Worm (Caenorhabditis elegans) whole organism, midembryonic: ENCODE data around the gene C18D11.6.
"Not testable (repeated sequence)": the region's sequence is repeated elsewhere in the genome, so short reads cannot be mapped to it uniquely, and the experiment has no call there.

Source experiments
- T22C8.4 ChIP-seq: fragments of 200-800 bp; sonication (Bioruptor generic); IDR thresholded peaks from 2 replicates; pipeline ENCODE4 v1.3.6; 2022; ENCODE audit warnings: missing genetic modification characterization, missing compliant biosample characterization
- cog-1 ChIP-seq: sonication (generic microtip); optimal IDR thresholded peaks from 2 replicates; lab custom pipeline; 2016; ENCODE audit warnings: missing genetic modification characterization, missing compliant biosample characterization
- flt-1 ChIP-seq: fragments of 200-800 bp; sonication (Bioruptor generic); IDR thresholded peaks from 2 replicates; pipeline ENCODE4 v1.3.6; 2022; ENCODE audit warnings: missing genetic modification characterization, missing compliant biosample characterization
- klf-2 ChIP-seq: fragments of 200-800 bp; sonication (Bioruptor generic); conservative IDR thresholded peaks from 2 replicates; pipeline ENCODE4 v1.3.6; 2022; ENCODE audit warnings: missing genetic modification reagents, missing genetic modification characterization, missing compliant biosample characterization
- med-1 ChIP-seq: sonication (generic microtip); optimal IDR thresholded peaks from 2 replicates; lab custom pipeline; 2017; ENCODE audit warnings: missing genetic modification characterization, mild to moderate bottlenecking, missing compliant biosample characterization, antibody characterized with exemption, missing genetic modification reagents; ENCODE audit not compliant: insufficient read depth
- ref-1 ChIP-seq: fragments of 200-800 bp; sonication (Bioruptor generic); conservative IDR thresholded peaks from 2 replicates; pipeline ENCODE4 v1.3.6; 2022; ENCODE audit warnings: missing genetic modification reagents, missing genetic modification characterization, missing compliant biosample characterization
- tab-1 ChIP-seq: fragments of 200-800 bp; sonication (Bioruptor generic); IDR thresholded peaks from 2 replicates; pipeline ENCODE4 v1.3.6; 2022; ENCODE audit warnings: missing genetic modification characterization, missing compliant biosample characterization
- ztf-23 ChIP-seq: fragments of 200-800 bp; sonication (Bioruptor generic); IDR thresholded peaks from 2 replicates; pipeline ENCODE4 v1.3.6; 2022; ENCODE audit warnings: missing genetic modification reagents, missing genetic modification characterization, missing compliant biosample characterization
- ztf-29 ChIP-seq: fragments of 200-800 bp; sonication (Bioruptor generic); IDR thresholded peaks from 2 replicates; pipeline ENCODE4 v1.3.6; 2022; ENCODE audit warnings: missing genetic modification reagents, missing genetic modification characterization, missing compliant biosample characterization

C18D11.6 gene

DNA sequence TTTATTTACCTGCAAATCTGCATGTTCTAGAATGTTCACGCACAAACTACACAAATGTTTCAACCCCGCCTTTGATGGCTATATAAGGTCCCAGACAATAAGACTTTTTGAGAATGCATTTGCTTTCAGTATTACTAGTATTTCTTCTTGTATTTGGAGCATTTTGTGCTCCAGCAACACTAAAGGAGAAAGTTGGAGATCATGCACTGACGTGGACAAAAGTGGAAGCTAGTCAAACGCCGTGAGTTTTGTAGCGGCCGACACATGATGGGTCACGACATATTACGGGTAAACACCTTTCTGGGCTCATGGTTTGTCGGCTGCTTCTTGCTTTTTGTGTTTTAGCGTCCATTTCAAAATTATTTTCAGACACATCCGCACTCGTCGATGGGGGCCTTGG, at the start of gene C18D11.6:
C18D11.6 (plus strand) TSS at position 110 of the 400 bp plus-strand sequence.
- no peak for TF ChIP-seq klf-2 (GFP tag; lab: Robert Waterston, UW)
- TF ChIP-seq flt-1 (GFP tag; lab: Robert Waterston, UW) = no peak
- TF ChIP-seq ztf-23 = no peak
- no peak for TF ChIP-seq ztf-29 (GFP tag; lab: Robert Waterston, UW)
- no peak for TF ChIP-seq med-1 (GFP tag; lab: Kevin White, UChicago)
- TF ChIP-seq tab-1 = no peak
- TF ChIP-seq ref-1 (GFP tag; lab: Robert Waterston, UW) = no peak
- TF ChIP-seq cog-1 (tag; lab: Kevin White, UChicago) = no peak
- TF ChIP-seq T22C8.4 = no peak

DNA sequence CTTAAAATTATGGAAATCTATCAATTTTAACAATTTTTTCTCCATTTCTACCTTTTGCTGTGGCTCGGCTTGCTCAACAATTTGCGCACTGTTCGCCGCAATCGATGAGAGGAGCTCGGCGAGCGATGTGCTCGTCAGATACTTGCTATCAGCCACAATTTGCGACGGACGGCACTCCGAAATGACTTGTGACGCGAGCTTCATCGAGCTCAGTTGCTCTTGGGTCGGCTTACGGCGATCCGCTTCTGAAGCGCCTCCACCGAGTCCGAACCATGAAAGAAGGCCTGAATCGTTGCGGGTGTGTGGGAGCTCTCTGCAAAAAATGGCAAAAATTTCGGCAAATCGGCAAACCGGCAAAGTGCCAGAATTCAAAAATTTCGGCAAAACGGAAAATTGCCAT, 49.7 kb upstream of the C18D11.6 start:
- TF ChIP-seq ref-1 (GFP tag; lab: Robert Waterston, UW) = no peak
- no peak for TF ChIP-seq med-1 (GFP tag; lab: Kevin White, UChicago)
- TF ChIP-seq klf-2 (GFP tag; lab: Robert Waterston, UW) = no peak
- no peak for TF ChIP-seq ztf-29 (GFP tag; lab: Robert Waterston, UW)
- TF ChIP-seq tab-1 = no peak
- no peak for TF ChIP-seq flt-1 (GFP tag; lab: Robert Waterston, UW)
- TF ChIP-seq ztf-23 = no peak
- no peak for TF ChIP-seq cog-1 (tag; lab: Kevin White, UChicago)
- no peak for TF ChIP-seq T22C8.4

DNA sequence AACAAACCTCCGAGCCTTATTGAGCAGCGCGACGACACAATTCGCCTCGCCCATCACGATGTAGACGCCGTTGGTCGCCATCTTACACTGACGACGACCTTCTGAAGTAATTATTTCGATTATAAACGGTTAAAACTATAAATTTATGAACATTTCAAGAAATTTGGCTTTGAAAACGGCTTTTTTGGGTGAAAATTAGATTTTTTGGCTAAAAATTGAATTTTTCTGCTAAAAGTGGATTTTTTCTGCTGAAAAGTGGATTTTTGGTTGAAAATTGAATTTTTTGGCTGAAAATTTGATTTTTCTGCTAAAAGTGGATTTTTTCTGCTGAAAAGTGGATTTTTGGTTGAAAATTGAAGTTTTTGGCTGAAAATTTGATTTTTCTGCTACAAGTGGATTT, 36.8 kb upstream of the C18D11.6 start, which contains the start of gene gbf-1:
gbf-1 (minus strand) TSS at position 101 of the 400 bp plus-strand sequence.
- TF ChIP-seq ztf-29 (GFP tag; lab: Robert Waterston, UW); med-1 (GFP tag; lab: Kevin White, UChicago); cog-1 (tag; lab: Kevin White, UChicago): not testable (repeated sequence)

DNA sequence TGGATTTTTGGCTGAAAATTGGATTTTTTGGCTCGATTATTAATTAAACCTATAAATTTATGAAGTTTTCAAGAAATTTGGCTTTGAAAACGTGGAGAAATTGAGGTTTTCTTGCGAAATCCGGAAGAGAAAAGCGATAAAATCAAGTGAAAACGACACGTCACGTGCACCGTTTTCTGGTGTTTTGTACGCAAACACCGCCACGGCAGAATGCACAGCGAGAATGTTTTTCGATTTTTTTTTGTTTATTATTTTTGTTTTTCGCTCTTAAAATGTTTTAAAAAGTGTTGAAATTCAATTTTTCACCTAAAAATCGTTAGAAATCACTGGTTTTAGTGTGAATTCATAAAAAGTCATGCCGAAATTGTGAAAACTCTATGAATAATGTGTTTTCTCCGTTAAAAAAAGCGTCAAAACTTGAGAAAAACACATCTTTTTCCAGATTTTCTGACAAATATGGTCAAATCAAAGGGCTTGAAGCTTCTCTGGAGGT, 35.8 kb upstream of the C18D11.6 start, which contains the start of gene immp-1:
immp-1 (plus strand) TSS at position 443 of the 493 bp plus-strand sequence.
- TF ChIP-seq tab-1 (no peak), klf-2 (GFP tag; lab: Robert Waterston, UW) (no peak), flt-1 (GFP tag; lab: Robert Waterston, UW) (no peak; the same call in 1 of the 2 replicates), med-1 (GFP tag; lab: Kevin White, UChicago) (no peak), cog-1 (tag; lab: Kevin White, UChicago) (no peak)

DNA sequence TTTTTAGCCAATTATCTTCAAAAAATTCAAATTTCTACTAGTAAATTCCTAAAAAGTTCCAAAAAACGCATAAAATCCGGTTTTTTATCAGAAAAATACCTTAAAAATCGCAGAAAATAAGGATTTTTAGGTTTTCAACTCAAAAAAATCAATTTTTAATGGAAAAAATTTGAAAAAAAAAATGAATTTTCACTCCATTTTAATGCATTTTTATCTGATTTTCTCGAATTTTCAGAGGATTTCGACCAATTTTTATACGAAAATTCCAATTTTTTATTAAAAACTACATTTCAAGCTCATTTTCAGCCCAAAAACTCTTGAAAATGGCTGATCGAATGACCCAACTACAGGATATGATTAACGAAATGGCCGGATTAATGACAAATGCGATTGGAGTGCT, 33.0 kb upstream of the C18D11.6 start, which contains the start of gene mdt-21:
mdt-21 (plus strand) TSS at position 301 of the 400 bp plus-strand sequence.
- no peak for TF ChIP-seq cog-1 (tag; lab: Kevin White, UChicago)

DNA sequence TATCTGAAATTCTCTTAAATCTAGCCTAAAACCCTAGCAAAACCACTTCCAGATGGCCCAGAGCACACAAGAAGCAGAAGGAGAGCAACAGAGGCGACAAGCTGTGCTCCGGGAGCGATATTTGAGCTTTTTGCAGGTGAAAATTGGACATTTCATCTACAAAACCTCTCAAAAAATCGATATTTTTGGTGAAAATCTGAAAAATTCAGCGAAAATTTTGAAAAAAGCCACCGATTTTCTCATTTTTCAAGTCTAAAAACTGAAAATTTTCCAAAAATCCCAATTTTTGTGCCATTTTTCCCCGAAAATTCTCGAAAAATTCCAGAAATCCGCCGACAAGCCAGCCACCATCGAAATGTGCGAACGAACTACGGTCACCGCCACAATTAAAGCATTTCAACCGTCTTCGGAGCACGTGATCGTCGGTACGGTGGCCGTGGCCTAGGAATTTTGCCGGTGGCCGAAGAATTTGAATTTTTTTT, 30.1 kb upstream of the C18D11.6 start, which contains the start of gene C24H11.5:
C24H11.5 (plus strand) TSS at position 51 of the 482 bp plus-strand sequence.
- TF ChIP-seq ztf-23 (no peak), cog-1 (tag; lab: Kevin White, UChicago) (no peak), ztf-29 (GFP tag; lab: Robert Waterston, UW) (no peak), med-1 (GFP tag; lab: Kevin White, UChicago) (no peak), tab-1 (no peak), ref-1 (GFP tag; lab: Robert Waterston, UW) (no peak), flt-1 (GFP tag; lab: Robert Waterston, UW) (no peak)

DNA sequence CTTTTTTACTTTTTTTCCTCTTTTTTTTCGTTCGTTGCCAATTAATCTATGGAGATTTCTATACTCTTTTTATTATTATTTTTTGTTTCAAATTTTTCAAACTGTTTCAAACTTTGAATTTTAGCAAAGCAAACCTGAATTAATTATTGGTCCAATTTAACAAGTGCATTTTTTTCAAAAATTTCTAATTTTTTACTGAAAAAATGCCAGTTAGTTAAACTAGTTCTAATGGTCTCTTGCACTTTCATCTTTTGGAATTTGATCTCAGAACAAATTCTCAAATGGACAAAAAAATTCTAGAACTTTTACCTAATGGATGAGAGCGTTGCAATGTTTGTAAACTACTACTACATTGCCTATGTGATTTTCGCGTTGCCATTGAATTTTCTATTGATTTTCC, 28.6 kb upstream of the C18D11.6 start, which contains the start of gene srd-74:
srd-74 (plus strand) TSS at position 301 of the 400 bp plus-strand sequence.
- TF ChIP-seq med-1 (GFP tag; lab: Kevin White, UChicago) (no peak), klf-2 (GFP tag; lab: Robert Waterston, UW) (no peak), cog-1 (tag; lab: Kevin White, UChicago) (no peak), ztf-23 (no peak), T22C8.4 (no peak), tab-1 (no peak), flt-1 (GFP tag; lab: Robert Waterston, UW) (no peak), ztf-29 (GFP tag; lab: Robert Waterston, UW) (no peak), ref-1 (GFP tag; lab: Robert Waterston, UW) (no peak)

DNA sequence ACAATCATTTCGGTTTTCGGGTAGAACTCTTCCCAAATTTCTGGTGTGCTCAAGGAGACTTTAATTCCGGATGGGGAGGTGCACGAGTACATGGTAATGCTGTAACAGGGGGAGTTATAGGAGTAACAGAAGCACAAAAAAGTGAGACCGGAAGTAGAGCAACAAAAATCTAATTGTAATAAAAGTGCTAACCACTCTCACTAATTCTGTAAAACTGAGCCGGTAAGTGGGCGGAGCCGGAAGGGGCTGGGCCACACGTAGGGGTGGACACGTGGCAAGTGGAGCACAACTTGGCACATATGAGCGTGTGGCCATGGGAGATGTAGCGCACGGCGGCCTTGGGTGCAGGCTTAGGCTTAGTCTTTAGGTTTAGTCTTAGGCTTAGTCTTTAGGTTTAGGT, 24.4 kb upstream of the C18D11.6 start, which contains the start of gene tbx-38:
tbx-38 (minus strand) TSS at position 101 of the 400 bp plus-strand sequence.
- TF ChIP-seq ztf-29 (GFP tag; lab: Robert Waterston, UW) = no peak
- TF ChIP-seq tab-1 = no peak
- TF ChIP-seq klf-2 (GFP tag; lab: Robert Waterston, UW) = no peak
- no peak for TF ChIP-seq flt-1 (GFP tag; lab: Robert Waterston, UW)
- TF ChIP-seq cog-1 (tag; lab: Kevin White, UChicago) = no peak
- no peak for TF ChIP-seq ztf-23

DNA sequence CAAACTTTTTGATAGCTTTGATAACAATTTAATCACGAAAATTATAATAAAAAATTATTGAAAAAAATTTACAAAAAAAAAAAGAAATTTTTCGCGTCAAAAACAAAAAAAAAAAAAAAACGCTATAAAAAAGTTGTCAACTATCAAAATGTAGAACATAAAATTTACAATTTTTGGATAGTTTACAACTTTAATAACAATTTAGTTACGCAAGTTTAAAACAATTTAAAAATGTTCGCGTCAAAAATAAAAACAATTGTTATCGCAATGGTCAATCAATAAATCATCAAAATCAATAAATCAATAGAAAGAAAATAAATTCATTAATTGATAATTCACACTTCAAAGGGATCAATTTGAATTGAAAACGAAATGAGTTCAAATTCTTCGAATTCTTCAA, 23.0 kb upstream of the C18D11.6 start, which contains the start of gene C24H11.1:
C24H11.1 (plus strand) TSS at position 301 of the 400 bp plus-strand sequence.
- not testable (repeated sequence) for TF ChIP-seq ref-1 (GFP tag; lab: Robert Waterston, UW); T22C8.4; ztf-29 (GFP tag; lab: Robert Waterston, UW)

DNA sequence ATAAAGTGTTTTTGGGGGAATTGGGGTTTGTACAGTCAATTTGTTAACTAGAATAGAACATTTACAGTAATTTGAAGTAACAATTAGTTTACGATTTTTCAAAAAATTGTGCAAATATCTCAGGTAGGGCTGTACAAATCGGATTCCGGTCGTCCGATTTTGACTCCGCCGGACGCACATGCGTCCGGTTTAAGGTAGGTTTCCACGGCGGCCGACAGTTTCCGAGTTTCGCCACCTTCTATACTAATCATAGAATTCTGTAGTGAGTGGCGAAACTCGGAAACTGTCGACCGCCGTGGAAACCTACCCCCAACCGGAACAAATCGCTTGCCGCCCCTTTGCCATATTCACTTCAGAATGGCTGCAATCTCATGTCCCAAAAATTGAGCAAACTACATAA, 20.9 kb upstream of the C18D11.6 start:
- no peak for TF ChIP-seq ztf-23
